Fruit fly (Drosophila melanogaster): Measurements from ENCODE around the gene CG13829.

dm6 chr3R:23117683-23118470 is 43.3 kb downstream of the CG13829 start, which contains the start of the genes Rassf and CenB1A:
- TF ChIP-seq Snoo (tag; optimal IDR thresholded peaks at IDR 0.05) (no peak), CG8159 (tag; optimal IDR thresholded peaks at IDR 0.05) (peak; percentile 1), CG17806 (tag; optimal IDR thresholded peaks at IDR 0.05) (no peak), D1 (tag; optimal IDR thresholded peaks at IDR 0.05) (no peak), CG34367 (tag; optimal IDR thresholded peaks at IDR 0.05) (peak; percentile 5), CG13204 (GFP tag; optimal IDR thresholded peaks at IDR 0.05) (no peak), fd96Ca (GFP tag; IDR thresholded peaks at IDR 0.05) (peak; percentile 53; the same call in 1 of the 3 replicates)

Data from whole organism, pupa.